Worm (Caenorhabditis elegans) whole organism, L2 larva: Measurements from ENCODE around the gene K10D11.6.

Experiments
- ama-1 ChIP-seq: fragments of 150-350 bp; optimal IDR thresholded peaks from 2 replicates; lab custom pipeline; 2018; ENCODE audit warnings: inconsistent platforms
- blmp-1 ChIP-seq: sonication (generic microtip); optimal IDR thresholded peaks from 2 replicates; lab custom pipeline; 2017; ENCODE audit warnings: missing genetic modification characterization, mild to moderate bottlenecking, missing compliant biosample characterization, antibody characterized with exemption, moderate library complexity; ENCODE audit not compliant: insufficient read depth
- ceh-16 ChIP-seq: fragments of 150-350 bp; optimal IDR thresholded peaks from 2 replicates; lab custom pipeline; 2014; ENCODE audit warnings: missing biosample characterization, missing genetic modification characterization
- gmeb-1 ChIP-seq: fragments of 150-350 bp; optimal IDR thresholded peaks from 2 replicates; lab custom pipeline; 2014; ENCODE audit warnings: missing biosample characterization, missing genetic modification characterization
- lsy-2 ChIP-seq, 2 experiments: fragments of 150-350 bp in 1 of 2; sonication (generic microtip) in 1 of 2; optimal IDR thresholded peaks; 2 replicates each; lab custom pipeline; 2014 to 2017; ENCODE audit warnings: missing biosample characterization in 2 of 2, missing genetic modification characterization in 2 of 2
- nhr-11 ChIP-seq: fragments of 150-350 bp; optimal IDR thresholded peaks from 2 replicates; lab custom pipeline; 2014; ENCODE audit warnings: missing biosample characterization, missing genetic modification characterization
- nhr-77 ChIP-seq: fragments of 150-350 bp; optimal IDR thresholded peaks from 2 replicates; lab custom pipeline; 2014; ENCODE audit warnings: missing biosample characterization, missing genetic modification characterization
- snpc-4 ChIP-seq: fragments of 150-350 bp; optimal IDR thresholded peaks from 2 replicates; lab custom pipeline; 2014; ENCODE audit warnings: missing biosample characterization, missing genetic modification characterization

DNA sequence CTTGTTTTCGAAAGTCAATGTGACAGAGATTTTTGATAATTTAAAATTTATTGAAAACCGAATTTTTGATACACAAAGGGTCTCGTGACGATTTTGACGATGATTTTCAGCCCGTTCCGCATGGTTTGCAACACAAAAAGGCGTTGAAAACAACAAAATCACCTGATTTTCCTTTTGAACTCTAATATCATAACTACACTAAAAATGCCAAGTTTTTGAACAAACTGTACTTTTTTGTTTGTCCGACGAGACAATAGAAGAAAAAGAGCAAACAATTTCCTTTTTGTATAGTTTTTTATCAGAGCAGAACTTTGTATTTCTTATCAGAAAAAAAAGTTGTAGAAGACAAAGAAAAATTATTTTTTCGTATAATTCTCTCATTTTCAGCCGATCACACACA is 42.9 kb upstream of the K10D11.6 start:
- TF ChIP-seq lsy-2 (tag; optimal IDR thresholded peaks at IDR 0.05; lab: Kevin White, UChicago) (no peak), snpc-4 (tag; lab: Kevin White, UChicago) (no peak), nhr-77 (tag; lab: Kevin White, UChicago) (no peak), ceh-16 (tag; lab: Kevin White, UChicago) (no peak), nhr-11 (tag; lab: Kevin White, UChicago) (no peak), ama-1 (lab: Kevin White, UChicago) (no peak), gmeb-1 (tag; lab: Kevin White, UChicago) (no peak), blmp-1 (tag; lab: Kevin White, UChicago) (no peak)
